Worm (Caenorhabditis elegans) whole organism, mixed stage, embryonic: ENCODE results near the gene duxl-1.
"Not testable (repeated sequence)": the region's sequence is repeated elsewhere in the genome, so short reads cannot be mapped to it uniquely, and the experiment has no call there.

Source experiments
- ceh-39 ChIP-seq: fragments of 150-350 bp; optimal IDR thresholded peaks from 2 replicates; lab custom pipeline; 2014; ENCODE audit warnings: missing biosample characterization, missing genetic modification characterization
- ceh-83 ChIP-seq: fragments of 200-800 bp; sonication (Bioruptor generic); optimal IDR thresholded peaks from 2 replicates; lab custom pipeline; 2018; ENCODE audit warnings: mild to moderate bottlenecking, missing genetic modification characterization, missing compliant biosample characterization
- ces-1 ChIP-seq: fragments of 150-350 bp; optimal IDR thresholded peaks from 2 replicates; lab custom pipeline; 2014; ENCODE audit warnings: missing biosample characterization, missing genetic modification reagents, missing genetic modification characterization
- elt-1 ChIP-seq: sonication (generic microtip); optimal IDR thresholded peaks from 2 replicates; lab custom pipeline; 2017; ENCODE audit warnings: missing genetic modification characterization, mild to moderate bottlenecking, missing compliant biosample characterization, antibody characterized with exemption, moderate library complexity, borderline replicate concordance; ENCODE audit not compliant: insufficient read depth
- elt-3 ChIP-seq: fragments of 150-350 bp; optimal IDR thresholded peaks from 2 replicates; lab custom pipeline; 2014; ENCODE audit warnings: missing biosample characterization, missing genetic modification characterization
- lin-13 ChIP-seq: fragments of 150-350 bp; optimal IDR thresholded peaks from 2 replicates; lab custom pipeline; 2014; ENCODE audit warnings: missing biosample characterization, missing genetic modification characterization
- lin-32 ChIP-seq: fragments of 200-800 bp; sonication (Bioruptor generic); optimal IDR thresholded peaks from 2 replicates; lab custom pipeline; 2018; ENCODE audit warnings: mild to moderate bottlenecking, missing genetic modification characterization, missing compliant biosample characterization
- nhr-237 ChIP-seq: fragments of 150-350 bp; optimal IDR thresholded peaks from 2 replicates; lab custom pipeline; 2014; ENCODE audit warnings: missing biosample characterization, missing genetic modification characterization
- nhr-76 ChIP-seq: sonication (generic microtip); optimal IDR thresholded peaks from 2 replicates; lab custom pipeline; 2017; ENCODE audit warnings: missing biosample characterization, missing genetic modification characterization
- pha-4 ChIP-seq: fragments of 150-350 bp; optimal IDR thresholded peaks from 2 replicates; lab custom pipeline; 2018; ENCODE audit warnings: missing biosample characterization, missing genetic modification reagents, missing genetic modification characterization
- snpc-4 ChIP-seq: fragments of 150-350 bp; optimal IDR thresholded peaks from 2 replicates; lab custom pipeline; 2014; ENCODE audit warnings: missing biosample characterization, missing genetic modification characterization
- unc-39 ChIP-seq: fragments of 150-350 bp; optimal IDR thresholded peaks from 2 replicates; lab custom pipeline; 2014; ENCODE audit warnings: missing biosample characterization, missing genetic modification characterization
- unc-62 ChIP-seq: fragments of 150-350 bp; optimal IDR thresholded peaks from 2 replicates; lab custom pipeline; 2014; ENCODE audit warnings: missing biosample characterization, missing genetic modification reagents, missing genetic modification characterization
- ztf-11 ChIP-seq: fragments of 150-350 bp; optimal IDR thresholded peaks from 2 replicates; lab custom pipeline; 2014; ENCODE audit warnings: missing biosample characterization, missing genetic modification characterization

ce11 chrII:1636392-1636791 is 27.1 kb upstream of the duxl-1 start, which contains the start of gene srg-20:
- not testable (repeated sequence) for TF ChIP-seq unc-62 (GFP tag; lab: Kevin White, UChicago); nhr-76 (tag; lab: Kevin White, UChicago); ceh-83 (GFP tag; lab: Kevin White, UChicago); elt-3; ztf-11 (tag; lab: Kevin White, UChicago); pha-4 (tag; lab: Kevin White, UChicago); elt-1 (tag; lab: Kevin White, UChicago); snpc-4 (tag; lab: Kevin White, UChicago); lin-32 (GFP tag; lab: Kevin White, UChicago); ces-1 (GFP tag; lab: Kevin White, UChicago); unc-39 (tag; lab: Kevin White, UChicago); ceh-39 (tag; lab: Kevin White, UChicago); lin-13 (tag; lab: Kevin White, UChicago); nhr-237
